Fruit fly (Drosophila melanogaster) whole organism, prepupa: ENCODE measurements around the gene Rh4.
A peak's percentile ranks its signal among the peaks of the same experiment; 100 is the strongest.

Experiments
- Blimp-1 ChIP-seq: fragments of 200-800 bp; sonication (Bioruptor generic); optimal IDR thresholded peaks from 3 replicates; lab custom pipeline; 2017; ENCODE audit warnings: missing biosample characterization, missing genetic modification characterization, mild to moderate bottlenecking, moderate library complexity, missing genetic modification reagents
- CG11294 ChIP-seq: fragments of 200-800 bp; sonication (Bioruptor generic); IDR thresholded peaks from 2 replicates; pipeline ENCODE4 v1.3.6; 2022; ENCODE audit warnings: missing biosample characterization, missing genetic modification characterization
- CG11902 ChIP-seq: fragments of 200-800 bp; sonication (Bioruptor generic); optimal IDR thresholded peaks from 3 replicates; lab custom pipeline; 2016; ENCODE audit warnings: missing biosample characterization, missing genetic modification characterization
- CG3032 ChIP-seq: fragments of 200-800 bp; optimal IDR thresholded peaks from 2 replicates; lab custom pipeline; 2019; ENCODE audit warnings: missing biosample characterization, mild to moderate bottlenecking, missing genetic modification characterization, moderate library complexity
- CG6163 ChIP-seq: fragments of 200-800 bp; sonication (Bioruptor generic); IDR thresholded peaks from 3 replicates; pipeline ENCODE4 v1.3.6; 2022; ENCODE audit warnings: missing biosample characterization, missing genetic modification characterization
- CG6276 ChIP-seq: fragments of 200-800 bp; sonication (Bioruptor generic); optimal IDR thresholded peaks from 2 replicates; lab custom pipeline; 2017; ENCODE audit warnings: missing biosample characterization, mild to moderate bottlenecking, missing genetic modification characterization
- Eip75B ChIP-seq: fragments of 200-800 bp; sonication (Bioruptor generic); optimal IDR thresholded peaks from 3 replicates; lab custom pipeline; 2016; ENCODE audit warnings: missing biosample characterization, missing genetic modification characterization
- Eip78C ChIP-seq: fragments of 200-800 bp; sonication (Bioruptor generic); peaks from one replicate; lab custom pipeline; 2016; ENCODE audit warnings: missing biosample characterization, missing genetic modification characterization
- Ets21C ChIP-seq: fragments of 200-800 bp; sonication (Bioruptor generic); optimal IDR thresholded peaks from 3 replicates; lab custom pipeline; 2016; ENCODE audit warnings: missing biosample characterization, missing genetic modification characterization
- Gug ChIP-seq: fragments of 200-800 bp; sonication (Bioruptor generic); IDR thresholded peaks from 2 replicates; pipeline ENCODE4 v1.3.6; 2022; ENCODE audit warnings: missing biosample characterization, missing genetic modification characterization
- fkh ChIP-seq: fragments of 200-800 bp; sonication (Bioruptor generic); optimal IDR thresholded peaks from 3 replicates; lab custom pipeline; 2017; ENCODE audit warnings: missing biosample characterization, mild to moderate bottlenecking, missing genetic modification characterization, moderate library complexity
- net ChIP-seq: fragments of 200-800 bp; sonication (Bioruptor generic); optimal IDR thresholded peaks from 3 replicates; lab custom pipeline; 2016; ENCODE audit warnings: missing biosample characterization, missing genetic modification characterization
- pdm3 ChIP-seq: fragments of 200-800 bp; sonication (Bioruptor generic); optimal IDR thresholded peaks from 3 replicates; lab custom pipeline; 2016; ENCODE audit warnings: missing biosample characterization, missing genetic modification characterization
- ss ChIP-seq, 2 experiments: fragments of 200-800 bp; sonication (Bioruptor generic); optimal IDR thresholded peaks; 2 replicates in 1 of 2; 3 replicates in 1 of 2; lab custom pipeline; 2017 to 2018; ENCODE audit warnings: mild to moderate bottlenecking in 2 of 2, missing biosample characterization in 2 of 2, missing genetic modification characterization in 2 of 2, moderate library complexity in 1 of 2

DNA sequence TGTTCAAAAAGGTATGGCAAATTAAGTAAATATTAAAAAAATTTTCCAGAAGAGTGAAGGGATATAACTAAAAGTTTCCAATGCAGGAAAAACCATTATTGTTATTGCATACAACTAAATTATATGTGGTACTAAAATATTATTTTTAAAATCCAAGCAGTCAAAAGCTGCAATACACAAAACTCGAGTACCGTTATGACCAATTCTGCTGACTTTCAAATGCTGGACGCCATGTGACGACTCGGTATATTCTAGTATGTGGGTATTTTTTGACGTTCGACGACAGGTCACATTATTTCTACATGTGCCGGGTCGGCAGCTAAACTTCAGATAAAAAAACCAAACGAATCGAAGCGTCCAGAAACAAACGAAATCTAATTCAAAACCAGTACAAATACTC lies 54.2 kb downstream of the Rh4 start:
- TF ChIP-seq CG6163 (GFP tag; lab: Robert Waterston, UW), result no peak
- no peak for TF ChIP-seq ss (GFP tag; optimal IDR thresholded peaks at IDR 0.05; lab: Kevin White, UChicago)
- TF ChIP-seq CG11902, result no peak
- TF ChIP-seq Blimp-1, result no peak
- no peak for TF ChIP-seq Gug (GFP tag; lab: Robert Waterston, UW)
- TF ChIP-seq Eip75B, result no peak
- TF ChIP-seq Ets21C (GFP tag; lab: Kevin White, UChicago), result no peak
- TF ChIP-seq CG6276 (GFP tag; lab: Kevin White, UChicago), result no peak
- no peak for TF ChIP-seq pdm3 (GFP tag; lab: Kevin White, UChicago)
- TF ChIP-seq CG3032 (tag; lab: Kevin White, UChicago), result no peak
- no peak for TF ChIP-seq net (GFP tag; lab: Kevin White, UChicago)
- TF ChIP-seq Eip78C (GFP tag; lab: Kevin White, UChicago), result no peak
- TF ChIP-seq CG11294 (GFP tag; lab: Robert Waterston, UW), result no peak
- peak; percentile 4 for TF ChIP-seq fkh
